Fruit fly (Drosophila melanogaster): Measurements from ENCODE around the gene Spc25.

Gene Spc25

DNA sequence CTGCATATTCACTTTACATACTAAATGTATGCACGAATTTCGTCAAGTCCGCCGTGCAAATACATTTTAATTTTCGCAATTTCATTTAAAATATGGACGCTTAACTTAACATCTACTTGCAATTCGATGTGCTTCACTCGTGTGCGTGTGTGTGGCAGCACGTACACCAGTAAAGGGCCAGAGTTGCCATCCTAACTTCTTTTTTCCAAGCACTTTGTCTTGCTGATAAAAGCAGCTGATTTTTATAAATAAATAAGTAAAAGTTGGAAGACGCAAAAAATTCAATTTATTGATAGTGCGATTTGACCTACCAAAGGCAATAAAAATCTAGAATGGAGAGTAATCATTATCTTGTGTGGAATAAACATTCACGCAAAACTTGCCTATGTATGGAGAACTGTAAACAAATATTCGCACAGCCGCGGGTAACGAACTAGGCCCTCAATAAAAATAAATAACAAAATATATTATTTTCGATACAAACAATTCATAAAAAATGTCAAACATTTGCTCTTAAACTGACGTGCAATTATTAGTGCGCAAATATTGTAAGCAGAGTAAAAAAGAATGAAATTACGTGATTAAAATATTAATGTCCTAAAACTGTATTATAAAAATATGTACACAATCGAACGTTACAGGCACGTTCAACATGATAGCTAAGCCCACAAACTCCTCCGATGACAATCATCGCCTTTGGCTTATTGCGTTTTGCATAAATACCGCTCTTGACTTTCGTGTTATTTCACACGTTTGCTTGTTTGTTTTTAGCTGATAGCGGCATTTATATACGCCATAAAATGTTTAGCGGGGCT is 20.8 kb downstream of the Spc25 start:
- peak; percentile 94 for TF ChIP-seq noc (tag; optimal IDR thresholded peaks at IDR 0.05)

DNA sequence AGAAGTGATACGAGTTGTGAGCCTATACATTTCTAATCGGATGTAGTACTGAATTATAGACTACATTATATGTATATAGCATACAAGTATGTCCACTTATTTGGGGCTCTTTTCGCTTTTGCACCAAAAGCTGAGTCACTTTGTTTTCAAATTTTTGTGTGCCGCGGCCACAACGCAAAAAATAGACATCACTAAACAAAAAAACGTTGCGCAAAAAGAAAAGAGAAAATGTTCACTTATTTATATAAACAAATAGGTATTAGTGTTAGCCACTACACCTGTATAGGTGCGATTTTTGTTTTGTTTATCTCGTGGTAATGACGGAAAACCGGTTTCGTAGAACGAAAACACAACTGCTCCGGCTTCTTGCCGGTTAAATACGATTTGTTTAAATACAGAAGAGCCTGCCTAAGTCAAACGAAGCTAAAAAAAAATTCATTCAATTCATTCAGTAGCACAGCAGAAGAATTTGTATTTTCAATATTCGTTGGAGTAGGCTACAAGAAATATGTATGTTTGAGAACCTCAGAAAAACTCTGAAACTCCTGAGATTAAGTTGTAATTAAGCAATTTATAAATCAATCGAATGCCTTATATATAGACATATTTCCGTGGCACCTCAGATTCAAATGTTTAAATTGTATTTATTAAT is 21.6 kb downstream of the Spc25 start:
- peak; percentile 53 for TF ChIP-seq noc (tag; optimal IDR thresholded peaks at IDR 0.05)

DNA sequence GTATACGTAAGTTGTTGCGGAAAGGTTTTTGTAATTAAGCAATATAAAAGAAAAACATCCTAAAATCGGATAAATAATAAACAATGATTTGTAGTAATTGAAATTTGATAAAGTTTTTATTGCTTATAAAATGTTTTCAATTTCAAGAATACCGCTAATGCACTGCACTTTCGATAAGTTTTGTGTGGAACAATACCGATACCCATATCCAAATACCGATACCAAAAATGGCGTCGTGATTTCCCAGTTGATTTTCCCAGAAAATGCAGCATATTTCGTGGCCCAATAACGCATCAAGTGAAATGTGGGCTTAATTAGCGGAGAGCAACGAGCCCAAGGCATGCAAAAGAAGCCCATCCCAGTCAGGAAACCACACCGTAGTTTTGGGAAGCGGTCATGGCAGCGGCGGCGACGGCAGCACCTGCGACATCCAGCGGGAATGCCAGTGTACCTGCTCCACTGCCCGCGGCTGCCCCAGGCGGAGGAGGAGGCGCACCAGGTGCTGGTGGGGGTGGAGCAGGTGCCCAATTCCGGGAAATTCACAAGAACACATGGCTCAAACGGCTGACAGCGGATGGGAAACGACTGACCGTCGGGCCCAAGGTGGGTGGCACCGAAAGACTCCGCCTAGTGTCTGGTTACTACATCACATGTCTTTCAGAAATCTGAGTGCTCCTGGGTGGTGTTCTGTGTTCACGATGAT is 24.4 kb downstream of the Spc25 start, which contains the start of gene CG31342:
Gene CG31342 (plus strand): TSS at position 214 of the 703 bp plus-strand sequence.
- no peak for TF ChIP-seq noc (tag; optimal IDR thresholded peaks at IDR 0.05)

DNA sequence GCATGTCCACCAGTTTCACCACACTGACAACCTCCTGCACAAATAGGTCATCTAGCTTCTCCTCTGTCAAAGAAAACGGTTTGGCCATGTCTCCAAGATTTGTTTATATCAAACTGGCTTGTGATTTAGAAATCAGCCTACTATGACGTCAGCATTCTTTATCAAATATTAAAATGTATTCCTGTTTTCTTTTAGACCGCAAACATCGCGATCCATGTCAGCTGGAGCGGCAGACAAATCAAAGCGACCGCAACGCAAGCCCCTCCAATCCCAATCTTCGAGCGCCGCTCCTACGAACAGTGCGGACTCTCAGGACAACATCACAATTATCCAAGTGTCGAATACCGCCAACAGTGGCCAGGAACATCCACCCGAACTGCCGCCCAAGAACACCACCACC is 26.9 kb downstream of the Spc25 start, which contains the start of gene CG14383:
Gene CG14383 (minus strand): TSS at position 101 of the 400 bp plus-strand sequence.
- TF ChIP-seq noc (tag; optimal IDR thresholded peaks at IDR 0.05), result no peak

DNA sequence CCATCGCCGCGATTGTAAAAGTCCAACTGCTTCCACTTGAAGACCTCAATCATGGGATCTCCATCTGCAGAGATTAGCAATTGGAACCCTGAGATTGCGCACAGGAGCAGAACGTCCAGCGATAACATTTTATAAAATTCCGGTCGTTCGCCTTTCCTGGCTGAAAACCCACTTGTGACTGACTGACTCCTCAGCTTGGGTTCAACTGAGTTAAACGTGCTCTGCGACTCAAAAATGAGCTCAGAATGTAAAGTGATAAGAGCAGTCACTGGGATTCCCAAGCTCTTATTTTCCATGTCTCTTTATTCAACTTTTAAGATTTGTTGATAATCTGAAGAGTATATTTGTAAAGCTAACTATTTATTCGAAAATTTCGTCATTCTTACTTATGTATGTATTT is 31.5 kb downstream of the Spc25 start, which contains the start of gene yellow-f:
Gene yellow-f (minus strand): TSS at position 184 of the 400 bp plus-strand sequence.
- TF ChIP-seq noc (tag; optimal IDR thresholded peaks at IDR 0.05), result no peak

DNA sequence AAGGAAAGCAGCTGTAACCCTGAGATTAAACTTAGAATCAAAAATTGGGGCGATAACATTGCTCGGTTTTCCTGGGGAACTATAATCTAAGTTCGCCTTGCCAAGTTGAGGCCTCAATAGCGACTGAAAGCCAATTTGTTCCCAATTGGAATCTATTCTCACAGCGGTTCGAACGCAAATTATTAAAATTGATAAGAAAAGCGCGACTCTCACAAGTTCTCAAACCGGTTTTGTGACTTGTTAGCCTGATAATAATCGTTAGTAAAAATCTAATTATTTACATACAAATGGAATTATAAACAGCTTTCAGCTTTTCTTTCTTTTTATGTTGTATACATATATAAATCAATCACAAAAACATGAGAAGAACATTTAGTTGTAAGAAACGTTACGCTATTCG is 33.5 kb downstream of the Spc25 start, which contains the start of gene yellow-f2:
Gene yellow-f2 (minus strand): TSS at position 101 of the 400 bp plus-strand sequence.
- no peak for TF ChIP-seq noc (tag; optimal IDR thresholded peaks at IDR 0.05)

DNA sequence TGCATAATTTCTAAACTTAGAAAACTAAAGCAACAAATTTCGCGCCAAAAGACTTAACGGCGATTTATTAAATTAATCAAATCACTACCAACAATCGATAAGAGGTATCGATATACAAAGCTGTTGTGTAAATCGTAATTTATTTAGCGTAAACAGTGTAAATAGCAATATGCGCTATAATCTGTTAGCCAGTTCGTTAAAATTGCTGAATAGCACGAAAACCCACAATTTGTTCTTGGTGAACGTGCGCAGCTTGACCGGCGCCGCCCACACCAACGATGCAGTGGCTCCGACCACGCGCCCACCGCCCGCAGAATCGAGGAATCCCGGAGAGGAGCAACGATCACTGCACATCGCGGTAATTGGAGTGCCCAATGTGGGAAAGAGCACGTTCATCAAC is 34.0 kb downstream of the Spc25 start, which contains the start of gene CG7488:
Gene CG7488 (plus strand): TSS at position 99 of the 400 bp plus-strand sequence.
- no peak for TF ChIP-seq noc (tag; optimal IDR thresholded peaks at IDR 0.05)

DNA sequence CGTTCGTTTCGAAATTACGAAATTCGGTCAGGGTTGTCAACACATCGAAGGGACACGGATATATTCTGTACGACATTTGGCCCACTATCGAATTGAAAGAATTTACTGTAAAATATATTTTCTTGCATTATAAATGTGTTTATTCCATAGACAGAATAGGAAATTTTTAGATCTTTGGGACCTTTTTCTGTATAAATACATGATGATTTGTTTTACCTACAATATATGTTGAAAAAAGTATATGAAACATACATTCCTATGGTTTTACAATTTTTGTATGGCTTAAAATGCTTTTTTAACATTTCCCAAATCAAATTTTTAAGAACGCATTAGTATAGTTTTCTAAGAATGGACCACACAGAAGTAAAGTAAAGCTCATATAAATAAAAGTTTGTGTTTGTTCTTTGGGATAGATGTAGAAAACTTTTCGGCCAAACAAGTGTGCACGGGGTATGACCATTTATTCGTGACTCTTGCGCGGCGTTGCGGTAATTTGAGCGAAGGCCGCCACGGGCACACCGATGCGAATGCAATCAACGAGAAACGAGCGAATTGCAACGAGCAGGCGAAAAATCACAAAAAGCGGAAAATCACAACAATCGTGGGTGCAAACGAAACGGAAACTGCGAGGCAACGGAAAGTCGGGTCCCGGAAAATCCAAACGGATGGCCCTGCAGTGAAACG is 36.1 kb downstream of the Spc25 start, which contains the start of the genes CG17327, CG44194 and CG7518:
Gene CG17327 (minus strand): TSS at position 177 of the 684 bp plus-strand sequence.
Gene CG44194 (minus strand): TSS at position 177 of the 684 bp plus-strand sequence.
Gene CG7518 (plus strand): TSS at position 540 of the 684 bp plus-strand sequence.
- no peak for TF ChIP-seq noc (tag; optimal IDR thresholded peaks at IDR 0.05)

DNA sequence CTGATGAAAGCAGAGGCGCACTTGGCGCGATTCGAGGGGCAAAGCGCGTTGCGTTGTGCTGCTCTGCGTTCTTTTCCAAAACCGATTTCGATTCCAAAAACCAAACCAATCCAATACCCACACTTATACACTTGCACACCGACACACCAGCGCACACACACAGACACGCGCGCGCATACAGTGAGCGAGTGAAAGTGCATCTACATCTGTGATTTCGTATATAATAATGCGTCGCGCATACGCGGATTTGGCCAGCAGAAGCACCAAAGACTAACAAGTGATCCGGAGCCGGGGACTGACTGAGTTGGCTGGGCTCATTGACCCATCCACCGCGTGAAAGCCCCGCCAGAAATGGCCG is 36.7 kb downstream of the Spc25 start:
- no peak for TF ChIP-seq noc (tag; optimal IDR thresholded peaks at IDR 0.05)

DNA sequence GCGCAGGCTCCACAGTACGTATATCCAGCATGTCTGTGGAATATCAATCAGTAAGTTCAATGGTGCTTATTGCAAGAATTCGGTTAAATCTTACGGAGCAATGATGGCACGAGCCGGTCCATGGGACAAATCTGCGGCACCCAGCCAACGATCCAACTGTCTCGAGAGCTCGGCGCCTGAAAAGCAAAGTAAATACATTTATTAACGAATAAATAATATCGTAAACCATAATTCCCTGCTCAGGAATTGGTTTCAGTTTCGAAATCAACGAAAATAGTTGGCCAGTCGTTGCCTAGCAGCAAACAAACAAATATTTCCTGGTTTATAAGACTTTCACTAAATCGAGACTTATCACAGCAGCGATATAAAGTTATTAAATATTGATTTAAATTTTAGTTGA is 48.0 kb downstream of the Spc25 start, which contains the start of gene CG11656:
Gene CG11656 (plus strand): TSS at position 301 of the 400 bp plus-strand sequence.
- TF ChIP-seq noc (tag; optimal IDR thresholded peaks at IDR 0.05), result no peak

DNA sequence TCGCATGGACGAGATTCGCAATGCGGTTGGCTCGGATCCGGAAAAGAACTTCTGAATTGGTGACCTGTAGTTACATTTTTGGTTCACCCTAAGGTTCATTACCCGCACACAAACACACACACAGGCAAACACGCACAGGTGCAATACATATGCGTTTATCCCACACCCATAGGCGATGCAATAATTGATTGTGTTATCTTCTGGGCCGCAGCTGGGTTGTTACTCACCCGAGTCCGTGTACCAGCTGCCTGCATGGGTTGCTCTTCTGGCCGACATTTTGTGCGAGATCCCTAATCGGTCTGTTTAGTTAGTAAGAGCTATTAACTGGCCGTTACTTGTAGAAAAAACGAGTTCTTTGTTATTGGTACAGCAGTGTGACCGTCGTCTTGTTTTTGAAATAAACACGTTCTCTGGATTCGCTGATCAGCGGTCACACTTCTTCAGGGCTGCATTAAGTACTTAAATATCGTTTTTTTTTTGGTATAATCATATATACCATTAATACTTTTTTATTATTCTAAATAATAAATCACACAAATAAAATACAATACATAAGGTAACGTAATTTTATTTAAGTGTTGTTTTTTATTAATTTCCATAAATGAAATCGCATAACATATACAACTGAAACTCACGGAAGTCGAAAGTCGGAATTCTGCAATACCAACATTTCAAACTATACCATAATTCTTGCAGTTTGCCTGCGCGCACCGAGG is 49.5 kb downstream of the Spc25 start, which contains the start of gene CG8031:
Gene CG8031 (minus strand): TSS at position 406 of the 716 bp plus-strand sequence.
- TF ChIP-seq noc (tag; optimal IDR thresholded peaks at IDR 0.05), result no peak

DNA sequence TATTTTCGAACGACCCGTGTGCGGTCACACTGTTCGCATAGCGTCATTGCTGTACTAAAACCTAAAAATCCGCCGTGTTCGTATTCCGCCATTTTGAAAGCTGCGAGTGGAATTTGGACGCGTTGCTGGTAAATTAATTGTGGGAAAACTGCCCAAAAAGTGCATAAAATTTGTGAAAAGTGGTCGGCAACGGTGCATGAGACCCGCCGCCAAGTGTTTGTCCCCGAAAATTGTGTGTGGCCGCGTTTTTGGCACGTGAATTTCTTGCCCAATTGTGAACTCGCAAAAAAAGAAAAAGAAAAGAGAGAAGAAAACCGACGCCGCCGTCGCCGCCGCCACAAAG is 50.0 kb downstream of the Spc25 start, which contains the start of gene CtBP:
Gene CtBP (plus strand): TSS at position 29 of the 343 bp plus-strand sequence.
- no peak for TF ChIP-seq noc (tag; optimal IDR thresholded peaks at IDR 0.05)

DNA sequence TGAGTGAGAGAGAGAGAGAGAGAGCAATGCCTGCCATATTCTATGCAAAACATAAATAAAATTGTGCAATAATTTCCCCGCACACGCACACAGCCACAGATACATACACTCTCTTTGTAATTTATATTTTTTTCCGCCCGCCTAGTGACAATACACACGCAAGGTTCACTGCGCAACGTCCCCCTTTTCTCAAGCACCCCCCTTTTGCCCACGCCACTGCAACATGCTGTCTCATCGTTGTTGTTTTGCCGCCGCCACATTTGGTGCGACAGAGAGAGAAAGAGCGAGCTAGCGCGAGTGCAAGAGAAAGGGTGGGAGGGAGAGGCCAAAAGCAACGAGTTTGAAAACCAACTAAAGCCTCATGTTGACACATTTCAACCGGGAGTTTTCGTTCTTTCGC is 50.8 kb downstream of the Spc25 start:
- peak; percentile 76 for TF ChIP-seq noc (tag; optimal IDR thresholded peaks at IDR 0.05)

All from whole organism, larva.